Worm (Caenorhabditis elegans): ENCODE data around the gene cki-1.

- TF ChIP-seq die-1 (tag; optimal IDR thresholded peaks at IDR 0.05): no peak
- TF ChIP-seq egl-18 (GFP tag; IDR thresholded peaks at IDR 0.05): no peak
- TF ChIP-seq lin-35 (GFP tag; optimal IDR thresholded peaks at IDR 0.05): no peak
- no peak for TF ChIP-seq dpl-1 (GFP tag; optimal IDR thresholded peaks at IDR 0.05)
- TF ChIP-seq ztf-3 (GFP tag; optimal IDR thresholded peaks at IDR 0.05): no peak
- no peak for TF ChIP-seq nfya-2 (GFP tag; IDR thresholded peaks at IDR 0.05)
These were observed 3.2 kb downstream of the cki-1 start for ce11 chrII:7814215-7814614.

All from whole organism, young adult.